Fruit fly (Drosophila melanogaster): ENCODE results near the gene Rab23.

Gene Rab23

DNA sequence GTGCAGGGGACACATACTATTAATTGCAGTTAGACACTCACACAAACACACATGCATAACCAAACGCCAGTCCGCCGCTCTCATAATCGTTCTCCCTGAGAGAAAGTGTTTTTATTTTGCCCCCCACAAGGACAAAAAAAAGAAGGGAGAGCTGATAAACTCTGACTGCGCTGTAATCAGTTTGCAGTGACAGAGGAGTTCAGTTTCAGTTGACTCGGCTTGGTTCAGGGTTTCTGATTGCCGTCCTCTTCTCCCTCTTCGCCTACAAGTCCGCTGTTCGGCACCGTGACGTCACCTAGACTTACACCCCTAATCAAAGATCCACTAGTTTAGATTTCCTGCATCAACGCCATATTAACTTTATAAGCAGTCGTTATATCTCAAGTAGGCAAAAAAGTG lies 14.0 kb downstream of the Rab23 start:
- TF ChIP-seq Hr83 (GFP tag; optimal IDR thresholded peaks at IDR 0.05; ENCODE audit: poor library complexity, severe bottlenecking) (peak; percentile 40), N (GFP tag; optimal IDR thresholded peaks at IDR 0.05) (no peak), jim (GFP tag; optimal IDR thresholded peaks at IDR 0.05) (no peak)

DNA sequence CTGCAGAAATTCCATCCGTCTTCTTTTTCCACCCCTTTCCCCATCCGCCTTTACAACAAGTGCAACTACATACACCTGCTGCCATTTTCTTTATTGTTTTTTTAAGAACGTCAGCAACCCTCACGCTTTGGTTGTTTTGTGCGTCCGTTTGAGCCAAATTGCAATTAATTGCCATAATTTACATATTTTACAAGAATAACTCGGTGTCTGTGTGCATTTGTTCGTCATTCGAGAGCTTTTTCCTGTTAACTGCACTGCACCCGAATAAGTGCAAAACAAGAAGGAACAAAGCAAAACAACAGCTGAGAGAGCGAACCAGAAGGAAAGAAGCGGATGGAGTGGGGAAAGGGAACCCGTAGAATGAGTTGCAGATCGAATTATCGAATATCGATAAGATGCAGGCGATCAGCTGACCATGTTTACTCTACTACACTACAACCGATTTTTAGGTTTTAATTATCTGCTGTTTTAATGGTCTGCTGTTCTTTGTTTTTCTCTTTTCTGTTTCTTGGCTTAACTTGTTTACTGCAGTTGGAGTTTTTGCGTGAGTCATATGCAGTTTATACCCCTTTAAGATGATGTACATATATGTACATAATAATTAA lies 14.5 kb downstream of the Rab23 start:
- TF ChIP-seq Sp1 (GFP tag; optimal IDR thresholded peaks at IDR 0.05), result no peak
- peak; percentile 6 for TF ChIP-seq Mio (GFP tag; optimal IDR thresholded peaks at IDR 0.05)
- TF ChIP-seq Vsx2 (GFP tag; optimal IDR thresholded peaks at IDR 0.05; ENCODE audit: partially characterized antibody), result no peak
- no peak for TF ChIP-seq sv (GFP tag; optimal IDR thresholded peaks at IDR 0.05)
- TF ChIP-seq OdsH (GFP tag; optimal IDR thresholded peaks at IDR 0.05), result no peak
- TF ChIP-seq foxo (GFP tag; optimal IDR thresholded peaks at IDR 0.05), result peak in 1 of 2 experiments; percentile 8
- TF ChIP-seq dmrt93B (GFP tag; optimal IDR thresholded peaks at IDR 0.05), result no peak
- peak; percentile 12 for TF ChIP-seq brk (GFP tag; optimal IDR thresholded peaks at IDR 0.05)
- TF ChIP-seq Hnf4 (GFP tag; optimal IDR thresholded peaks at IDR 0.05), result peak; percentile 36
- peak; percentile 4 for TF ChIP-seq rgr (GFP tag; optimal IDR thresholded peaks at IDR 0.05)
- TF ChIP-seq fru (GFP tag; optimal IDR thresholded peaks at IDR 0.05), result peak; percentile 11
- no peak for TF ChIP-seq Dif (GFP tag; optimal IDR thresholded peaks at IDR 0.05; ENCODE audit: partially characterized antibody)
- TF ChIP-seq tai (GFP tag; optimal IDR thresholded peaks at IDR 0.05), result no peak
- peak; percentile 17 for TF ChIP-seq Jra (GFP tag; optimal IDR thresholded peaks at IDR 0.05)
- TF ChIP-seq psq (GFP tag; optimal IDR thresholded peaks at IDR 0.05), result peak; percentile 85
- no peak for TF ChIP-seq Rel (GFP tag; optimal IDR thresholded peaks at IDR 0.05)
- TF ChIP-seq Rel (tag; optimal IDR thresholded peaks at IDR 0.05), result no peak
- peak; percentile 46 for TF ChIP-seq jim (GFP tag; optimal IDR thresholded peaks at IDR 0.05)

DNA sequence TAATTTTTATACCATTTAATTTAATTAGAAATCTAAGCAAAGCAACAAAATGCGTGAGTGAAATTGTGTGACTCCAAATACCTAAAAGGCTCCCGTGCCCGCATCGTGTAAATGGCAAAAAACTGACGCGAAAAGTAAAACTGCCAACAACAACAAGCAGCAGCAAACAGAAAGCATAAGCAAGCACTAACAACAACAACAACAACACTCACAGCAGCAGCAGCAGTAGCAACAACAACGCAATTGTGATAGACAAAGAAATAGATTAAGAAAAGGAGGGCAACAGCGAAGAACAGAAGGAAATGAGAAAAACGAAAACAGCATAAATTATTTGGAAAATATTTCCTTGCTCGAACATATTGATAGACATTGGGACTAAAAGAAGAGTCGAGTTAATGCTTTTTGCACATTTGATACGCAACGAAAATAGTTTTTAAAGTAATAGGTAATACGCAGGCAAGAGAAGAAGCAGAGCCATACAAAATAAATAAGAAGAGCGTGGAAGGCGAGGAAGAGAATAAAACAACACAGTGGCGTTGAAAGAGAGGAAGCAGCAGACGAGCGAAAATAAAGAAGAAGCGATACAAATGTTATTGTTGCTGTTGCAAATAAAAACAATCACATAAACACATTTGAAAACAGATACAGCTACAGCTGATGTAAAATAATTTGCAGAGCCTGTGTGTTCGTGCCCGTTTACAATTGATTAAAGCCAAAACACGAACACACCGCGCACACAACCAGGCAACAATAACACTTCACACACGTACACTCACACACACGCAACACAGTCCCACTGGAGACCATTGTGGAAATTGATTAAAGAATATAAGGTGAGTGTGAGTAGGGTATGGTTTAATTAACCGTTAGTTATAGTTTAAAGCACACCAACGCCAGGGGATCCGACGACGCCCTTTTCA lies 15.2 kb downstream of the Rab23 start:
- TF ChIP-seq sv (GFP tag; optimal IDR thresholded peaks at IDR 0.05) (no peak), pan (optimal IDR thresholded peaks at IDR 0.05) (no peak), ey (GFP tag; optimal IDR thresholded peaks at IDR 0.05) (no peak), brk (GFP tag; optimal IDR thresholded peaks at IDR 0.05) (no peak), psq (GFP tag; optimal IDR thresholded peaks at IDR 0.05) (peak; percentile 60), jim (GFP tag; optimal IDR thresholded peaks at IDR 0.05) (no peak)

DNA sequence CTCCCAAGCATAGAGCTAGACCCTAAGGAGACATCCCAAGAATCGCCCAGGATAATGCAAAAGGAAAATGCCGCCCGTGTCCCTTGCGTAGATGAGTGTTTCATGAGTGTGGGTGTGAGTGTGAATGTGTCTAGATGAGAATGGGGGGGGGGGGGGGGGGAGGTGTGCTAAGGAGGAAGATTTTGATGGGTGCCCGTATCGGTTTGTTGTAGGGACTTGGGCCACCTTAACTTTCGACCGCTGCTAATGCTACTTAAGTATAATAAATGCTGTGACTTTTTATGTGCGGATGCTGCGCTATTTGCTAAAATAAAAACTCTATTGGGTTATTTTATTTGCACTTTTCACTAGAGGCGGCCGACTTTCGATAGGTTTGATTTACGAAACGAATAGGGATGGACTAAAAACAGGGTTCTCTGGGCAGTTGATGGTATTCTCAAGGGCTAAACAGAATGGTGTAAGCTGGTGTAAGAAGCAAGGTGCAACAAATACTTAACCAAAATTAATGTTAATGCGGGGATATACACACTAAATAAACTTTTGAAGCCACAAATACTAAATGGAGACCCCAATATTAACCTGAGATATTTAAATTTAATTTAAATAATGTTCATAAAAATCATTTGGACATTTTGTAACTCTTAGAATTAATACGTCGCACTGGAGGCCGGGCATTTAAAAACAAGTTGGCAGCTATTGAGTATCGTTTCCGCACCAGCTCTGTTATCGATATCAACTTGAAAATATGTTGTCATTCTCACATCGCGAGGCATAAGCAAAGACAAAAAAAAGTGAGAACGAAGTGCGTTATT lies 16.1 kb downstream of the Rab23 start, which contains the start of the genes Xe7 and Atg17:
Gene Xe7, minus strand, starts transcription at position 407 of the 812 bp plus-strand sequence.
Gene Atg17, plus strand, starts transcription at position 786 of the 812 bp plus-strand sequence.
- TF ChIP-seq psq (GFP tag; optimal IDR thresholded peaks at IDR 0.05) (peak; percentile 81), sv (GFP tag; optimal IDR thresholded peaks at IDR 0.05) (peak; percentile 89), Dif (GFP tag; optimal IDR thresholded peaks at IDR 0.05; ENCODE audit: partially characterized antibody) (no peak), dsf (GFP tag; optimal IDR thresholded peaks at IDR 0.05; ENCODE audit: borderline replicate concordance) (peak; percentile 85), dl (GFP tag; optimal IDR thresholded peaks at IDR 0.05; ENCODE audit: insufficient read depth in 1 of 2, partially characterized antibody in 2 of 2) (no peak), rgr (GFP tag; optimal IDR thresholded peaks at IDR 0.05) (peak; percentile 91), Mio (GFP tag; optimal IDR thresholded peaks at IDR 0.05) (no peak), woc (GFP tag; optimal IDR thresholded peaks at IDR 0.05) (peak; percentile 68), jim (GFP tag; optimal IDR thresholded peaks at IDR 0.05) (no peak), Hr83 (GFP tag; optimal IDR thresholded peaks at IDR 0.05; ENCODE audit: poor library complexity, severe bottlenecking) (peak; percentile 31), CG9705 (GFP tag; optimal IDR thresholded peaks at IDR 0.05) (peak; percentile 91), GATAd (GFP tag; optimal IDR thresholded peaks at IDR 0.05) (peak; percentile 85), brk (GFP tag; optimal IDR thresholded peaks at IDR 0.05) (peak; percentile 77), ey (GFP tag; optimal IDR thresholded peaks at IDR 0.05) (peak; percentile 92), Hnf4 (GFP tag; optimal IDR thresholded peaks at IDR 0.05) (peak; percentile 88), OdsH (GFP tag; optimal IDR thresholded peaks at IDR 0.05) (peak; percentile 86), HLH106 (tag; optimal IDR thresholded peaks at IDR 0.05) (peak; percentile 95), pan (optimal IDR thresholded peaks at IDR 0.05) (no peak), fru (GFP tag; optimal IDR thresholded peaks at IDR 0.05) (peak; percentile 89), Abd-B (GFP tag; optimal IDR thresholded peaks at IDR 0.05) (no peak), Hr78 (GFP tag; optimal IDR thresholded peaks at IDR 0.05) (no peak), dmrt93B (GFP tag; optimal IDR thresholded peaks at IDR 0.05) (peak; percentile 87), Sp1 (GFP tag; optimal IDR thresholded peaks at IDR 0.05) (peak; percentile 88), Dfd (GFP tag; optimal IDR thresholded peaks at IDR 0.05) (peak; percentile 18), Rel (GFP tag; optimal IDR thresholded peaks at IDR 0.05) (no peak), Rel (tag; optimal IDR thresholded peaks at IDR 0.05) (peak; percentile 61), sage (GFP tag; optimal IDR thresholded peaks at IDR 0.05) (peak; percentile 54), Myc (optimal IDR thresholded peaks at IDR 0.05) (peak; percentile 9), foxo (GFP tag; optimal IDR thresholded peaks at IDR 0.05) (peak; percentile 19 to 94), CrebA (GFP tag; optimal IDR thresholded peaks at IDR 0.05; ENCODE audit: borderline replicate concordance) (no peak), br (GFP tag; optimal IDR thresholded peaks at IDR 0.05) (peak; percentile 87), CG32264 (GFP tag; optimal IDR thresholded peaks at IDR 0.05) (peak; percentile 45), h (GFP tag; optimal IDR thresholded peaks at IDR 0.05) (peak; percentile 90)

All from whole organism, wandering third instar larva.